Worm (Caenorhabditis elegans) whole organism, midembryonic: ENCODE data around the gene aagr-4.

Source experiments
- T22C8.4 ChIP-seq: fragments of 200-800 bp; sonication (Bioruptor generic); IDR thresholded peaks from 2 replicates; pipeline ENCODE4 v1.3.6; 2022; ENCODE audit warnings: missing genetic modification characterization, missing compliant biosample characterization
- cog-1 ChIP-seq: sonication (generic microtip); optimal IDR thresholded peaks from 2 replicates; lab custom pipeline; 2016; ENCODE audit warnings: missing genetic modification characterization, missing compliant biosample characterization
- flt-1 ChIP-seq: fragments of 200-800 bp; sonication (Bioruptor generic); IDR thresholded peaks from 2 replicates; pipeline ENCODE4 v1.3.6; 2022; ENCODE audit warnings: missing genetic modification characterization, missing compliant biosample characterization
- klf-2 ChIP-seq: fragments of 200-800 bp; sonication (Bioruptor generic); conservative IDR thresholded peaks from 2 replicates; pipeline ENCODE4 v1.3.6; 2022; ENCODE audit warnings: missing genetic modification reagents, missing genetic modification characterization, missing compliant biosample characterization
- med-1 ChIP-seq: sonication (generic microtip); optimal IDR thresholded peaks from 2 replicates; lab custom pipeline; 2017; ENCODE audit warnings: missing genetic modification characterization, mild to moderate bottlenecking, missing compliant biosample characterization, antibody characterized with exemption, missing genetic modification reagents; ENCODE audit not compliant: insufficient read depth
- ref-1 ChIP-seq: fragments of 200-800 bp; sonication (Bioruptor generic); conservative IDR thresholded peaks from 2 replicates; pipeline ENCODE4 v1.3.6; 2022; ENCODE audit warnings: missing genetic modification reagents, missing genetic modification characterization, missing compliant biosample characterization
- tab-1 ChIP-seq: fragments of 200-800 bp; sonication (Bioruptor generic); IDR thresholded peaks from 2 replicates; pipeline ENCODE4 v1.3.6; 2022; ENCODE audit warnings: missing genetic modification characterization, missing compliant biosample characterization
- ztf-23 ChIP-seq: fragments of 200-800 bp; sonication (Bioruptor generic); IDR thresholded peaks from 2 replicates; pipeline ENCODE4 v1.3.6; 2022; ENCODE audit warnings: missing genetic modification reagents, missing genetic modification characterization, missing compliant biosample characterization
- ztf-29 ChIP-seq: fragments of 200-800 bp; sonication (Bioruptor generic); IDR thresholded peaks from 2 replicates; pipeline ENCODE4 v1.3.6; 2022; ENCODE audit warnings: missing genetic modification reagents, missing genetic modification characterization, missing compliant biosample characterization

Gene aagr-4

ce11 chrX:481150-481549 is 20.7 kb downstream of the aagr-4 start, which contains the start of gene che-2:
Gene che-2 (plus strand): TSS chrX:481450.
- TF ChIP-seq tab-1 (no peak), T22C8.4 (GFP tag; lab: Robert Waterston, UW) (no peak), cog-1 (tag; lab: Kevin White, UChicago) (no peak), ref-1 (no peak), ztf-23 (GFP tag; lab: Robert Waterston, UW) (no peak), flt-1 (no peak)

ce11 chrX:487669-488068 is 27.2 kb downstream of the aagr-4 start:
- no peak for TF ChIP-seq med-1 (GFP tag; lab: Kevin White, UChicago)
- TF ChIP-seq cog-1 (tag; lab: Kevin White, UChicago): no peak
- no peak for TF ChIP-seq T22C8.4 (GFP tag; lab: Robert Waterston, UW)
- no peak for TF ChIP-seq klf-2 (GFP tag; lab: Robert Waterston, UW)
- TF ChIP-seq ztf-29: no peak
- no peak for TF ChIP-seq ref-1
- TF ChIP-seq ztf-23 (GFP tag; lab: Robert Waterston, UW): no peak
- TF ChIP-seq flt-1: no peak
- TF ChIP-seq tab-1: no peak

- TF ChIP-seq flt-1 (peak; percentile 97), ztf-29 (peak; percentile 96), T22C8.4 (GFP tag; lab: Robert Waterston, UW) (peak; percentile 91), klf-2 (GFP tag; lab: Robert Waterston, UW) (peak; percentile 96), ztf-23 (GFP tag; lab: Robert Waterston, UW) (peak; percentile 96), med-1 (GFP tag; lab: Kevin White, UChicago) (peak; percentile 73), ref-1 (peak; percentile 93), tab-1 (peak; percentile 94), cog-1 (tag; lab: Kevin White, UChicago) (peak; percentile 89)
These were observed 29.2 kb downstream of the aagr-4 start, which contains the start of gene egl-17 for ce11 chrX:489635-490105. Gene egl-17 (plus strand): TSS chrX:489685.

ce11 chrX:492919-493318 is 32.5 kb downstream of the aagr-4 start, which contains the start of gene B0310.1:
Gene B0310.1 (plus strand): TSS chrX:493228.
- TF ChIP-seq klf-2 (GFP tag; lab: Robert Waterston, UW) (no peak), ref-1 (no peak)

- TF ChIP-seq ref-1 (no peak), med-1 (GFP tag; lab: Kevin White, UChicago) (no peak), T22C8.4 (GFP tag; lab: Robert Waterston, UW) (no peak), tab-1 (no peak), ztf-29 (no peak), cog-1 (tag; lab: Kevin White, UChicago) (no peak), klf-2 (GFP tag; lab: Robert Waterston, UW) (no peak), flt-1 (no peak), ztf-23 (GFP tag; lab: Robert Waterston, UW) (no peak)
These were observed 36.3 kb downstream of the aagr-4 start for ce11 chrX:496795-497194.

- no peak for TF ChIP-seq cog-1 (tag; lab: Kevin White, UChicago)
- TF ChIP-seq ztf-29: no peak
- TF ChIP-seq T22C8.4 (GFP tag; lab: Robert Waterston, UW): no peak
- no peak for TF ChIP-seq tab-1
These were observed 38.2 kb downstream of the aagr-4 start for ce11 chrX:498640-499039.

- TF ChIP-seq ztf-23 (GFP tag; lab: Robert Waterston, UW) (no peak), ztf-29 (no peak), cog-1 (tag; lab: Kevin White, UChicago) (no peak), flt-1 (no peak), med-1 (GFP tag; lab: Kevin White, UChicago) (no peak), tab-1 (no peak), ref-1 (no peak), klf-2 (GFP tag; lab: Robert Waterston, UW) (no peak), T22C8.4 (GFP tag; lab: Robert Waterston, UW) (no peak)
These were observed 43.8 kb downstream of the aagr-4 start for ce11 chrX:504046-504843.

- TF ChIP-seq cog-1 (tag; lab: Kevin White, UChicago) (no peak), ztf-29 (no peak), ref-1 (no peak), tab-1 (no peak), T22C8.4 (GFP tag; lab: Robert Waterston, UW) (no peak), klf-2 (GFP tag; lab: Robert Waterston, UW) (no peak), med-1 (GFP tag; lab: Kevin White, UChicago) (no peak), ztf-23 (GFP tag; lab: Robert Waterston, UW) (no peak), flt-1 (no peak)
These were observed 44.6 kb downstream of the aagr-4 start for ce11 chrX:505014-505413.

- TF ChIP-seq cog-1 (tag; lab: Kevin White, UChicago) (no peak), tab-1 (no peak), ref-1 (no peak), klf-2 (GFP tag; lab: Robert Waterston, UW) (no peak)
These were observed 46.4 kb downstream of the aagr-4 start, which contains the start of gene B0310.2 for ce11 chrX:506848-507247. Gene B0310.2 (minus strand): TSS chrX:506948.

ce11 chrX:514023-514422 is 53.6 kb downstream of the aagr-4 start:
- TF ChIP-seq flt-1: no peak
- no peak for TF ChIP-seq ref-1
- no peak for TF ChIP-seq med-1 (GFP tag; lab: Kevin White, UChicago)
- TF ChIP-seq tab-1: no peak
- no peak for TF ChIP-seq klf-2 (GFP tag; lab: Robert Waterston, UW)
